Worm (Caenorhabditis elegans) whole organism, young adult: ENCODE data around the gene F52B11.5.

Experiments used
- B0019.2 ChIP-seq: fragments of 200-800 bp; sonication (Bioruptor generic); conservative IDR thresholded peaks from 2 replicates; pipeline ENCODE4 v1.3.6; 2022; ENCODE audit warnings: missing genetic modification reagents, missing genetic modification characterization, missing compliant biosample characterization
- C17E4.6 ChIP-seq: fragments of 200-800 bp; sonication (Bioruptor generic); IDR thresholded peaks from 2 replicates; pipeline ENCODE4 v1.3.6; 2022; ENCODE audit warnings: missing genetic modification reagents, missing genetic modification characterization, missing compliant biosample characterization
- D2030.7 ChIP-seq: fragments of 200-800 bp; sonication (Bioruptor generic); IDR thresholded peaks from 2 replicates; pipeline ENCODE4 v1.3.6; 2022; ENCODE audit warnings: missing genetic modification reagents, missing genetic modification characterization, missing compliant biosample characterization
- F10E7.11 ChIP-seq: sonication (generic microtip); optimal IDR thresholded peaks from 2 replicates; lab custom pipeline; 2017; ENCODE audit warnings: mild to moderate bottlenecking, missing genetic modification characterization, moderate library complexity, missing compliant biosample characterization
- F33H1.4 ChIP-seq: fragments of 200-800 bp; sonication (Bioruptor generic); IDR thresholded peaks from 2 replicates; pipeline ENCODE4 v1.3.6; 2022; ENCODE audit warnings: missing genetic modification reagents, missing genetic modification characterization, missing compliant biosample characterization
- F39B2.1 ChIP-seq: fragments of 200-800 bp; sonication (Bioruptor generic); IDR thresholded peaks from 2 replicates; pipeline ENCODE4 v1.3.6; 2022; ENCODE audit warnings: missing genetic modification reagents, missing genetic modification characterization, missing compliant biosample characterization
- F49E8.2 ChIP-seq: sonication (generic microtip); optimal IDR thresholded peaks from 3 replicates; lab custom pipeline; 2017; ENCODE audit warnings: missing genetic modification characterization, mild to moderate bottlenecking, missing compliant biosample characterization, antibody characterized with exemption, moderate library complexity; ENCODE audit not compliant: insufficient read depth
- F55B11.4 ChIP-seq: sonication (generic microtip); optimal IDR thresholded peaks from 2 replicates; lab custom pipeline; 2016; ENCODE audit warnings: missing compliant biosample characterization, missing genetic modification characterization, borderline replicate concordance; ENCODE audit not compliant: insufficient read depth
- Y95B8A.8 ChIP-seq: fragments of 200-800 bp; sonication (Bioruptor generic); IDR thresholded peaks from 2 replicates; pipeline ENCODE4 v1.3.6; 2022; ENCODE audit warnings: missing genetic modification reagents, missing genetic modification characterization, missing compliant biosample characterization
- attf-5 ChIP-seq: fragments of 200-800 bp; sonication (Bioruptor generic); optimal IDR thresholded peaks from 2 replicates; lab custom pipeline; 2018; ENCODE audit warnings: mild to moderate bottlenecking, missing genetic modification characterization, missing compliant biosample characterization
- attf-6 ChIP-seq: fragments of 200-800 bp; sonication (Bioruptor generic); IDR thresholded peaks from 2 replicates; pipeline ENCODE4 v1.3.6; 2022; ENCODE audit warnings: missing genetic modification reagents, missing genetic modification characterization, missing compliant biosample characterization
- cebp-1 ChIP-seq, 2 experiments: fragments of 200-800 bp in 1 of 2; sonication (Bioruptor generic) in 1 of 2; sonication (generic microtip) in 1 of 2; IDR thresholded peaks in 1 of 2; optimal IDR thresholded peaks in 1 of 2; 2 replicates each; pipeline versions ENCODE4 v1.3.6 to Lab custom; 2017 to 2022; ENCODE audit warnings: missing compliant biosample characterization in 2 of 2, missing genetic modification characterization in 2 of 2, mild to moderate bottlenecking in 1 of 2, missing genetic modification reagents in 1 of 2, moderate library complexity in 1 of 2
- efl-1 ChIP-seq: fragments of 150-350 bp; optimal IDR thresholded peaks from 2 replicates; lab custom pipeline; 2014; ENCODE audit warnings: missing biosample characterization, missing genetic modification reagents, missing genetic modification characterization
- egrh-3 ChIP-seq: fragments of 200-800 bp; sonication (Bioruptor generic); IDR thresholded peaks from 2 replicates; pipeline ENCODE4 v1.3.6; 2022; ENCODE audit warnings: missing genetic modification reagents, missing genetic modification characterization, missing compliant biosample characterization
- gei-17 ChIP-seq: fragments of 200-800 bp; sonication (Bioruptor generic); optimal IDR thresholded peaks from 2 replicates; lab custom pipeline; 2018; ENCODE audit warnings: mild to moderate bottlenecking, missing genetic modification characterization, missing compliant biosample characterization
- hlh-26 ChIP-seq: fragments of 200-800 bp; sonication (Bioruptor generic); conservative IDR thresholded peaks from 2 replicates; pipeline ENCODE4 v1.3.6; 2022; ENCODE audit warnings: missing genetic modification reagents, missing genetic modification characterization, missing compliant biosample characterization
- hsf-1 ChIP-seq: fragments of 200-800 bp; sonication (Bioruptor generic); IDR thresholded peaks from 2 replicates; pipeline ENCODE4 v1.3.6; 2022; ENCODE audit warnings: missing genetic modification reagents, missing genetic modification characterization, missing compliant biosample characterization
- let-526 ChIP-seq: fragments of 200-800 bp; sonication (Bioruptor generic); IDR thresholded peaks from 2 replicates; pipeline ENCODE4 v1.3.6; 2022; ENCODE audit warnings: missing genetic modification reagents, missing genetic modification characterization, missing compliant biosample characterization
- lin-35 ChIP-seq, 3 experiments: fragments of 150-350 bp in 2 of 3; sonication (generic microtip) in 1 of 3; optimal IDR thresholded peaks; 2 replicates each; lab custom pipeline; 2014 to 2018; ENCODE audit warnings: missing biosample characterization in 3 of 3, missing genetic modification characterization in 3 of 3, missing genetic modification reagents in 3 of 3
- lin-54 ChIP-seq: fragments of 200-800 bp; sonication (Bioruptor generic); optimal IDR thresholded peaks from 2 replicates; lab custom pipeline; 2018; ENCODE audit warnings: mild to moderate bottlenecking, missing genetic modification characterization, missing compliant biosample characterization
- lir-1 ChIP-seq: fragments of 200-800 bp; sonication (Bioruptor generic); conservative IDR thresholded peaks from 2 replicates; pipeline ENCODE4 v1.3.6; 2022; ENCODE audit warnings: missing genetic modification reagents, missing genetic modification characterization, missing compliant biosample characterization
- lsl-1 ChIP-seq: fragments of 200-800 bp; sonication (Bioruptor generic); optimal IDR thresholded peaks from 2 replicates; lab custom pipeline; 2018; ENCODE audit warnings: mild to moderate bottlenecking, missing genetic modification characterization, moderate library complexity, missing compliant biosample characterization
- madf-6 ChIP-seq: fragments of 200-800 bp; sonication (Bioruptor generic); IDR thresholded peaks from 2 replicates; pipeline ENCODE4 v1.3.6; 2022; ENCODE audit warnings: missing genetic modification reagents, missing genetic modification characterization, missing compliant biosample characterization
- madf-8 ChIP-seq: fragments of 200-800 bp; sonication (Bioruptor generic); conservative IDR thresholded peaks from 2 replicates; pipeline ENCODE4 v1.3.6; 2022; ENCODE audit warnings: missing genetic modification reagents, missing genetic modification characterization, missing compliant biosample characterization
- mel-28 ChIP-seq: sonication (generic microtip); optimal IDR thresholded peaks from 2 replicates; lab custom pipeline; 2016; ENCODE audit warnings: borderline replicate concordance, mild to moderate bottlenecking, missing genetic modification characterization, missing compliant biosample characterization
- nhr-90 ChIP-seq: sonication (generic microtip); optimal IDR thresholded peaks from 2 replicates; lab custom pipeline; 2016; ENCODE audit warnings: missing genotype, mild to moderate bottlenecking, missing genetic modification characterization, missing compliant biosample characterization
- rcor-1 ChIP-seq: fragments of 200-800 bp; sonication (Bioruptor generic); IDR thresholded peaks from 2 replicates; pipeline ENCODE4 v1.3.6; 2022; ENCODE audit warnings: missing genetic modification reagents, missing genetic modification characterization, missing compliant biosample characterization
- rec-8 ChIP-seq, 2 experiments: sonication (generic microtip); optimal IDR thresholded peaks; 2 replicates each; lab custom pipeline; 2016; ENCODE audit warnings: mild to moderate bottlenecking in 2 of 2, missing genetic modification characterization in 2 of 2, missing genetic modification reagents in 2 of 2, missing genotype in 2 of 2, missing biosample characterization in 1 of 2, missing compliant biosample characterization in 1 of 2, moderate library complexity in 1 of 2
- sea-2 ChIP-seq: fragments of 200-800 bp; sonication (Bioruptor generic); IDR thresholded peaks from 2 replicates; pipeline ENCODE4 v1.3.6; 2022; ENCODE audit warnings: missing genetic modification characterization, missing compliant biosample characterization
- snpc-1.1 ChIP-seq: sonication (generic microtip); optimal IDR thresholded peaks from 2 replicates; lab custom pipeline; 2017; ENCODE audit warnings: missing genetic modification characterization, mild to moderate bottlenecking, missing compliant biosample characterization, antibody characterized with exemption, moderate library complexity, missing genotype, missing genetic modification reagents; ENCODE audit not compliant: insufficient read depth
- snpc-1.3 ChIP-seq: sonication (generic microtip); optimal IDR thresholded peaks from 2 replicates; lab custom pipeline; 2017; ENCODE audit warnings: missing genetic modification characterization, mild to moderate bottlenecking, missing compliant biosample characterization, antibody characterized with exemption, moderate library complexity, missing genotype, missing genetic modification reagents; ENCODE audit not compliant: insufficient read depth
- snpc-3.4 ChIP-seq: sonication (generic microtip); optimal IDR thresholded peaks from 2 replicates; lab custom pipeline; 2017; ENCODE audit warnings: missing genetic modification characterization, mild to moderate bottlenecking, missing compliant biosample characterization, antibody characterized with exemption, moderate library complexity, missing genotype, missing genetic modification reagents
- snpc-4 ChIP-seq, 5 experiments: fragments of 150-350 bp in 1 of 5; sonication (generic microtip) in 4 of 5; optimal IDR thresholded peaks; 2 replicates each; lab custom pipeline; 2014 to 2018; ENCODE audit warnings: missing genetic modification characterization in 5 of 5, missing biosample characterization in 3 of 5, antibody characterized with exemption in 2 of 5, mild to moderate bottlenecking in 2 of 5, missing compliant biosample characterization in 2 of 5, missing genotype in 2 of 5, moderate library complexity in 2 of 5, missing genetic modification reagents in 1 of 5
- somi-1 ChIP-seq: fragments of 200-800 bp; sonication (Bioruptor generic); optimal IDR thresholded peaks from 2 replicates; lab custom pipeline; 2018; ENCODE audit warnings: mild to moderate bottlenecking, missing genetic modification characterization, missing compliant biosample characterization
- tbp1 ChIP-seq: fragments of 200-800 bp; sonication (Bioruptor generic); optimal IDR thresholded peaks from 2 replicates; lab custom pipeline; 2018; ENCODE audit warnings: mild to moderate bottlenecking, missing genetic modification characterization, missing compliant biosample characterization
- xnd-1 ChIP-seq: sonication (generic microtip); optimal IDR thresholded peaks from 2 replicates; lab custom pipeline; 2016; ENCODE audit warnings: missing genotype, missing genetic modification reagents, missing genetic modification characterization, missing compliant biosample characterization

F52B11.5 gene

DNA sequence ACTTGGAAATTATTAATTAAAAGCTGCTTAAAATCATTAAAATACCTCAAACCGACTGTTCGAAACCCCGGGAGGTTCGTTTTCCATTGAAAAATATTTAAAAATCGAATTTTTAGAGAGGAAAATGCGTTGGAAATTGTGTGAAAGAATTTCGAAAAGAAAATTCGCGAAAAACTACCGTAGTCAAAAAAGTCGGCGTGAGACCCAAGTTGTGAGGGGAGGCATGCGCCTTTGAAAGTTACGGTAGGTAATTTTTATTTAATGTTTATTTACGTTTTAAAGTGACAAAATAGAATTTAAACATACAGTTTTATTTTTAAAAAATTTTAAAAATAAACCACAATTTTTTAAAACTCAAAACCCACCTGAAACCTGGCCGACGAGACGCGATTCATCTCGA, 12.5 kb upstream of the F52B11.5 start:
- TF ChIP-seq snpc-3.4 (tag; lab: Kevin White, UChicago) (peak; percentile 31), lsl-1 (GFP tag; lab: Kevin White, UChicago) (peak; percentile 93), B0019.2 (GFP tag; lab: Robert Waterston, UW) (no peak), hsf-1 (peak; percentile 93), snpc-4 (GFP tag; optimal IDR thresholded peaks at IDR 0.05; lab: Kevin White, UChicago) (peak; percentile 92), snpc-4 (tag; optimal IDR thresholded peaks at IDR 0.05; lab: Kevin White, UChicago) (peak in 3 of 4 experiments; percentile 90 to 96 (median 96)), attf-5 (GFP tag; lab: Kevin White, UChicago) (no peak), rcor-1 (no peak), F33H1.4 (GFP tag; lab: Robert Waterston, UW) (peak; percentile 94), efl-1 (GFP tag; lab: Kevin White, UChicago) (peak; percentile 37), mel-28 (tag; lab: Kevin White, UChicago) (no peak), attf-6 (peak; percentile 96), lin-35 (GFP tag; optimal IDR thresholded peaks at IDR 0.05; lab: Kevin White, UChicago) (no peak), madf-8 (GFP tag; lab: Robert Waterston, UW) (peak; percentile 71), F10E7.11 (tag; lab: Kevin White, UChicago) (no peak), lir-1 (GFP tag; lab: Robert Waterston, UW) (no peak), cebp-1 (GFP tag; IDR thresholded peaks at IDR 0.05; lab: Robert Waterston, UW) (no peak), cebp-1 (tag; optimal IDR thresholded peaks at IDR 0.05; lab: Kevin White, UChicago) (no peak), madf-6 (GFP tag; lab: Robert Waterston, UW) (peak; percentile 94), sea-2 (GFP tag; lab: Robert Waterston, UW) (no peak), F49E8.2 (tag; lab: Kevin White, UChicago) (peak; percentile 3), lin-54 (GFP tag; lab: Kevin White, UChicago) (peak; percentile 40), Y95B8A.8 (GFP tag; lab: Robert Waterston, UW) (no peak), gei-17 (GFP tag; lab: Kevin White, UChicago) (no peak), F55B11.4 (tag; lab: Kevin White, UChicago) (no peak), snpc-1.3 (peak; percentile 73), D2030.7 (GFP tag; lab: Robert Waterston, UW) (peak; percentile 44), hlh-26 (GFP tag; lab: Robert Waterston, UW) (no peak), tbp1 (GFP tag; lab: Kevin White, UChicago) (peak; percentile 68), F39B2.1 (GFP tag; lab: Robert Waterston, UW) (no peak), snpc-1.1 (peak; percentile 5), nhr-90 (tag; lab: Kevin White, UChicago) (no peak), xnd-1 (tag; lab: Kevin White, UChicago) (peak; percentile 85), let-526 (GFP tag; lab: Robert Waterston, UW) (no peak)

DNA sequence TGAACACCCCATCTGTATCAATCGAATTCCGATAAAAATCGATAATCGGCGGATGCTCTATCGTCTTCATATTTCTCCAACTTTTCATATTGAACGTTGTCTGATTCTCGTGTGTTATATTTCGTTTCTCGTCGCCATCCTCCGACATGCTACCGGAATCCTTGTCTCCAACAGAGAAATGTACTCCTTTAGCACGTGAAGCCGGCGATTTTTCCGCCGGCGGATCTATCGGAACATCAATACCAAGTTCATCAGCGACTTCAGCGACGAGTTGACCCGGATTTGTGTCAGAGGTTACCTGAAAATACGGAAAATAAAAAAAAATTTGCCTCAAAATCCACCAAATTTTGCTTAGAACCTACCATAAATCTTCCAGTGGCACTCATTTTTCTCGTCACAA, 12.0 kb upstream of the F52B11.5 start:
- TF ChIP-seq attf-6, result peak; percentile 73
- TF ChIP-seq madf-6 (GFP tag; lab: Robert Waterston, UW), result peak; percentile 27; the same call in 1 of the 2 replicates
- TF ChIP-seq rec-8 (tag; optimal IDR thresholded peaks at IDR 0.05; lab: Kevin White, UChicago), result no peak

DNA sequence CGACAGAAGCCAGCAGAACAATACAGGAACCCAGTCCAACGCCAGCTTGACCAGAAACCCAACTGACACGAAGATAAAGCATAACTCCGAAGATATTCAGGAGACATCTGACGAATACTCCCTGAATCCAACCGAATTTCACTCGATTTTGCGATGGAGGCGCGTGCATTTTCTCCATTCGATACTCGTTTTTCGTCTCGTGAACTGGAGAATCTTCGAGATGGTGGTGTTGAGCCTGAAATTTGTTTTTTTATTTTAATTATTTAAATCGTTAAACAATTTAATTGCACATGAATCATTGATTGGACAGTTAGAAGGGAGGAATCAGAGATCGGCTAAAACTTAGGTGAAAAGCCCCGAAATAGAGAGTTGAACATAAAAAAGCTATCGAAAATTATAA, 11.3 kb upstream of the F52B11.5 start:
- TF ChIP-seq madf-6 (GFP tag; lab: Robert Waterston, UW) (peak; percentile 25; the same call in 1 of the 2 replicates), tbp1 (GFP tag; lab: Kevin White, UChicago) (peak; percentile 24), somi-1 (no peak), F49E8.2 (tag; lab: Kevin White, UChicago) (no peak), egrh-3 (GFP tag; lab: Robert Waterston, UW) (no peak), attf-6 (peak; percentile 79), snpc-4 (GFP tag; optimal IDR thresholded peaks at IDR 0.05; lab: Kevin White, UChicago) (peak; percentile 5), snpc-4 (tag; optimal IDR thresholded peaks at IDR 0.05; lab: Kevin White, UChicago) (peak in 1 of 4 experiments; percentile 60), C17E4.6 (GFP tag; lab: Robert Waterston, UW) (no peak)
